Worm (Caenorhabditis elegans): ENCODE measurements around the gene srx-80.

Gene srx-80

ce11 chrV:11644166-11644565, 50.6 kb downstream of the srx-80 start, which contains the start of gene bir-1 (continued):
- peak; percentile 11; the same call in 1 of the 2 replicates for TF ChIP-seq mab-9 (GFP tag; IDR thresholded peaks at IDR 0.05)
- TF ChIP-seq efl-3 (GFP tag; optimal IDR thresholded peaks at IDR 0.05), result no peak
- no peak for TF ChIP-seq nhr-76 (tag; optimal IDR thresholded peaks at IDR 0.05)
- peak in 1 of 3 experiments; percentile 76 for TF ChIP-seq ceh-82 (tag; optimal IDR thresholded peaks at IDR 0.05)
- TF ChIP-seq nhr-19 (GFP tag; conservative IDR thresholded peaks at IDR 0.05), result peak; percentile 21
- no peak for TF ChIP-seq C04F5.9 (tag; optimal IDR thresholded peaks at IDR 0.05)
- peak; percentile 60 for TF ChIP-seq pax-3 (tag; optimal IDR thresholded peaks at IDR 0.05)
- TF ChIP-seq fos-1 (tag; optimal IDR thresholded peaks at IDR 0.05), result peak; percentile 25
- peak; percentile 60 for TF ChIP-seq isw-1 (GFP tag; IDR thresholded peaks at IDR 0.05)
- TF ChIP-seq pqm-1 (tag; optimal IDR thresholded peaks at IDR 0.05), result no peak
- TF ChIP-seq lin-14 (GFP tag; optimal IDR thresholded peaks at IDR 0.05), result peak; percentile 79
- no peak for TF ChIP-seq ces-1 (GFP tag; optimal IDR thresholded peaks at IDR 0.05)
- no peak for TF ChIP-seq elt-2 (tag; optimal IDR thresholded peaks at IDR 0.05)
- TF ChIP-seq rnt-1 (tag; optimal IDR thresholded peaks at IDR 0.05), result peak; percentile 91
- TF ChIP-seq ztf-11 (tag; optimal IDR thresholded peaks at IDR 0.05), result peak in 1 of 2 experiments; percentile 60
- TF ChIP-seq mep-1 (tag; optimal IDR thresholded peaks at IDR 0.05), result peak; percentile 77
- TF ChIP-seq jun-1 (tag; optimal IDR thresholded peaks at IDR 0.05), result no peak
- peak; percentile 79 for TF ChIP-seq nhr-71 (tag; optimal IDR thresholded peaks at IDR 0.05)
- no peak for TF ChIP-seq alr-1 (tag; optimal IDR thresholded peaks at IDR 0.05; ENCODE audit: borderline replicate concordance)
- TF ChIP-seq skn-1 (tag; optimal IDR thresholded peaks at IDR 0.05), result peak; percentile 71
- peak; percentile 72 to 87 (median 79) for TF ChIP-seq dpl-1 (GFP tag; optimal IDR thresholded peaks at IDR 0.05)
- TF ChIP-seq ceh-88 (GFP tag; IDR thresholded peaks at IDR 0.05), result no peak
- TF ChIP-seq nhr-12 (tag; optimal IDR thresholded peaks at IDR 0.05), result no peak
- peak; percentile 52 for TF ChIP-seq irx-1 (tag; optimal IDR thresholded peaks at IDR 0.05)
- no peak for TF ChIP-seq Y116A8C.19 (tag; optimal IDR thresholded peaks at IDR 0.05; ENCODE audit: borderline replicate concordance)
- TF ChIP-seq lin-15B (tag; optimal IDR thresholded peaks at IDR 0.05), result peak; percentile 81
- TF ChIP-seq hpl-2 (GFP tag; optimal IDR thresholded peaks at IDR 0.05), result no peak
- TF ChIP-seq dsc-1 (tag; optimal IDR thresholded peaks at IDR 0.05), result peak; percentile 40
- TF ChIP-seq efl-1 (optimal IDR thresholded peaks at IDR 0.05), result peak; percentile 79 to 85
- peak; percentile 82 to 96 for TF ChIP-seq efl-1 (GFP tag; optimal IDR thresholded peaks at IDR 0.05 in 1 of 2)
- TF ChIP-seq sox-4 (tag; optimal IDR thresholded peaks at IDR 0.05), result no peak
- TF ChIP-seq unc-30 (tag; optimal IDR thresholded peaks at IDR 0.05), result no peak
- TF ChIP-seq ets-5 (GFP tag; IDR thresholded peaks at IDR 0.05), result no peak
- TF ChIP-seq vab-15 (tag; optimal IDR thresholded peaks at IDR 0.05), result no peak
- peak; percentile 65 for TF ChIP-seq blmp-1 (tag; optimal IDR thresholded peaks at IDR 0.05)
- TF ChIP-seq sup-37 (GFP tag; optimal IDR thresholded peaks at IDR 0.05), result no peak
- no peak for TF ChIP-seq unc-62 (GFP tag; optimal IDR thresholded peaks at IDR 0.05)
- no peak for TF ChIP-seq ama-1 (optimal IDR thresholded peaks at IDR 0.05)
- TF ChIP-seq nhr-47 (tag; optimal IDR thresholded peaks at IDR 0.05), result peak; percentile 68
- TF ChIP-seq xbp-1 (tag; optimal IDR thresholded peaks at IDR 0.05), result peak; percentile 67
- peak; percentile 66 for TF ChIP-seq snu-23 (GFP tag; optimal IDR thresholded peaks at IDR 0.05)
- no peak for TF ChIP-seq tlp-1 (tag; optimal IDR thresholded peaks at IDR 0.05)
- TF ChIP-seq F16B12.6 (tag; optimal IDR thresholded peaks at IDR 0.05), result no peak
- no peak for TF ChIP-seq ceh-8 (GFP tag; optimal IDR thresholded peaks at IDR 0.05)
- TF ChIP-seq hlh-17 (GFP tag; optimal IDR thresholded peaks at IDR 0.05; ENCODE audit: borderline replicate concordance), result no peak
- no peak for TF ChIP-seq aly-2 (tag; optimal IDR thresholded peaks at IDR 0.05)
- no peak for TF ChIP-seq lin-39 (tag; optimal IDR thresholded peaks at IDR 0.05)
- TF ChIP-seq nhr-237 (tag; optimal IDR thresholded peaks at IDR 0.05), result no peak
- peak; percentile 50 for TF ChIP-seq snpc-4 (tag; optimal IDR thresholded peaks at IDR 0.05)
- no peak for TF ChIP-seq C34B4.2 (tag; optimal IDR thresholded peaks at IDR 0.05)
- TF ChIP-seq C16A3.4 (tag; optimal IDR thresholded peaks at IDR 0.05), result peak; percentile 72
- peak; percentile 68 for TF ChIP-seq tbx-2 (tag; optimal IDR thresholded peaks at IDR 0.05)
- TF ChIP-seq lir-3 (tag; optimal IDR thresholded peaks at IDR 0.05; ENCODE audit: poor library complexity), result peak; percentile 80
- peak; percentile 2 for TF ChIP-seq lin-13 (GFP tag; optimal IDR thresholded peaks at IDR 0.05)
